Fruit fly (Drosophila melanogaster) Kc167 (cell line): ENCODE measurements around the gene CG15880.

Experiments
- Myc ChIP-seq: fragments of >200 bp; optimal IDR thresholded peaks from 2 replicates; lab custom pipeline; 2017; ENCODE audit warnings: missing external identifiers
- Sin3A ChIP-seq: fragments of >200 bp; optimal IDR thresholded peaks from 2 replicates; lab custom pipeline; 2018; ENCODE audit warnings: missing external identifiers
- h ChIP-seq: fragments of >200 bp; optimal IDR thresholded peaks from 3 replicates; lab custom pipeline; 2018; ENCODE audit warnings: missing external identifiers
- insv ChIP-seq: fragments of >200 bp; optimal IDR thresholded peaks from 3 replicates; lab custom pipeline; 2018; ENCODE audit warnings: missing external identifiers
- psq ChIP-seq: fragments of >200 bp; optimal IDR thresholded peaks from 2 replicates; lab custom pipeline; 2017; ENCODE audit warnings: missing external identifiers
- ttk ChIP-seq: sonication (Bioruptor generic); optimal IDR thresholded peaks from 2 replicates; lab custom pipeline; 2017; ENCODE audit warnings: missing external identifiers

Gene CG15880

dm6 chr2L:817850-818249, at the start of gene CG15880:
Gene CG15880 (minus strand): TSS chr2L:817950.
- TF ChIP-seq insv = no peak

dm6 chr2L:866950-867744, 49.4 kb upstream of the CG15880 start:
- TF ChIP-seq ttk (lab: Kevin White, UChicago) (no peak), h (no peak), Sin3A (lab: Kevin White, UChicago) (no peak), insv (no peak), psq (lab: Kevin White, UChicago) (no peak), Myc (lab: Kevin White, UChicago) (no peak)

- TF ChIP-seq Sin3A (lab: Kevin White, UChicago) (no peak), psq (lab: Kevin White, UChicago) (no peak), ttk (lab: Kevin White, UChicago) (no peak), h (no peak), Myc (lab: Kevin White, UChicago) (no peak), insv (no peak)
These were observed 48.1 kb upstream of the CG15880 start for dm6 chr2L:865851-866250.

- TF ChIP-seq ttk (lab: Kevin White, UChicago) = no peak
- TF ChIP-seq Sin3A (lab: Kevin White, UChicago) = no peak
- TF ChIP-seq Myc (lab: Kevin White, UChicago) = no peak
- TF ChIP-seq psq (lab: Kevin White, UChicago) = no peak
- TF ChIP-seq insv = no peak
- no peak for TF ChIP-seq h
These were observed 42.1 kb upstream of the CG15880 start, which contains the start of gene CG13950 for dm6 chr2L:859897-860296. Gene CG13950 (plus strand): TSS chr2L:860197.

dm6 chr2L:857897-858517, 40.3 kb upstream of the CG15880 start:
- no peak for TF ChIP-seq psq (lab: Kevin White, UChicago)

- no peak for TF ChIP-seq Sin3A (lab: Kevin White, UChicago)
- no peak for TF ChIP-seq psq (lab: Kevin White, UChicago)
- no peak for TF ChIP-seq insv
- no peak for TF ChIP-seq ttk (lab: Kevin White, UChicago)
- TF ChIP-seq Myc (lab: Kevin White, UChicago) = no peak
- TF ChIP-seq h = no peak
These were observed 39.1 kb upstream of the CG15880 start for dm6 chr2L:856690-857488.

dm6 chr2L:856001-856400, 38.3 kb upstream of the CG15880 start:
- TF ChIP-seq h (no peak), psq (lab: Kevin White, UChicago) (no peak), insv (no peak), Sin3A (lab: Kevin White, UChicago) (no peak), ttk (lab: Kevin White, UChicago) (no peak), Myc (lab: Kevin White, UChicago) (no peak)

dm6 chr2L:855052-855547, 37.4 kb upstream of the CG15880 start, which contains the start of gene CG13949:
Gene CG13949 (plus strand): TSS chr2L:855337.
- TF ChIP-seq insv = no peak
- no peak for TF ChIP-seq psq (lab: Kevin White, UChicago)
- TF ChIP-seq ttk (lab: Kevin White, UChicago) = no peak
- no peak for TF ChIP-seq Sin3A (lab: Kevin White, UChicago)
- no peak for TF ChIP-seq h
- no peak for TF ChIP-seq Myc (lab: Kevin White, UChicago)

dm6 chr2L:852647-853111, 34.9 kb upstream of the CG15880 start, which contains the start of the genes CG4291 and kraken:
Gene CG4291 (minus strand): TSS chr2L:852730.
Gene kraken (plus strand): TSS chr2L:852768.
- TF ChIP-seq h (peak; percentile 56), psq (lab: Kevin White, UChicago) (no peak), insv (peak; percentile 3)

dm6 chr2L:850727-851257, 33.0 kb upstream of the CG15880 start, which contains the start of gene drongo:
Gene drongo (minus strand): TSS chr2L:851071.
- TF ChIP-seq Myc (lab: Kevin White, UChicago) = no peak
- TF ChIP-seq ttk (lab: Kevin White, UChicago) = no peak
- no peak for TF ChIP-seq Sin3A (lab: Kevin White, UChicago)
- TF ChIP-seq insv = no peak
- no peak for TF ChIP-seq psq (lab: Kevin White, UChicago)
- no peak for TF ChIP-seq h

- TF ChIP-seq ttk (lab: Kevin White, UChicago) (peak; percentile 97), psq (lab: Kevin White, UChicago) (no peak)
These were observed 32.2 kb upstream of the CG15880 start for dm6 chr2L:849787-850512.
